Fruit fly (Drosophila melanogaster): ENCODE measurements around the gene CG5500.

CG5500 gene

dm6 chr3R:26886283-26886689 is 9.9 kb downstream of the CG5500 start (continued):
- peak; percentile 79 for TF ChIP-seq achi (GFP tag; optimal IDR thresholded peaks at IDR 0.05)
- TF ChIP-seq OdsH (GFP tag; optimal IDR thresholded peaks at IDR 0.05): peak; percentile 74
- TF ChIP-seq CG9139 (GFP tag; optimal IDR thresholded peaks at IDR 0.05): peak; percentile 68
- TF ChIP-seq CG3919 (GFP tag; optimal IDR thresholded peaks at IDR 0.05): peak; percentile 65
- TF ChIP-seq CG10669 (GFP tag; optimal IDR thresholded peaks at IDR 0.05): peak; percentile 75
- TF ChIP-seq CG6276 (GFP tag; optimal IDR thresholded peaks at IDR 0.05): peak; percentile 69
- peak; percentile 50 for TF ChIP-seq Sox102F (GFP tag; optimal IDR thresholded peaks at IDR 0.05)
- TF ChIP-seq Gug (GFP tag; IDR thresholded peaks at IDR 0.05): peak; percentile 67
- peak; percentile 76 for TF ChIP-seq CG3032 (tag; optimal IDR thresholded peaks at IDR 0.05)
- TF ChIP-seq CG8632 (GFP tag; optimal IDR thresholded peaks at IDR 0.05): peak; percentile 59
- TF ChIP-seq lz (GFP tag; optimal IDR thresholded peaks at IDR 0.05): peak; percentile 42
- TF ChIP-seq dac (GFP tag; optimal IDR thresholded peaks at IDR 0.05): peak; percentile 36
- peak; percentile 27 for TF ChIP-seq topi (GFP tag; optimal IDR thresholded peaks at IDR 0.05)
- peak; percentile 44 for TF ChIP-seq CG7368 (GFP tag; optimal IDR thresholded peaks at IDR 0.05)
- TF ChIP-seq pdm3 (GFP tag; optimal IDR thresholded peaks at IDR 0.05): peak; percentile 56
- peak; percentile 87 for TF ChIP-seq CG15336 (GFP tag; IDR thresholded peaks at IDR 0.05)
- peak; percentile 34 for TF ChIP-seq CG6854 (GFP tag; optimal IDR thresholded peaks at IDR 0.05)
- peak; percentile 87 for TF ChIP-seq Ets96B (tag; optimal IDR thresholded peaks at IDR 0.05)
- peak; percentile 68 for TF ChIP-seq Sox14 (GFP tag; optimal IDR thresholded peaks at IDR 0.05)
- peak; percentile 84 for TF ChIP-seq CG10631 (GFP tag; optimal IDR thresholded peaks at IDR 0.05)
- TF ChIP-seq Hr38 (GFP tag; optimal IDR thresholded peaks at IDR 0.05): no peak
- peak; percentile 71 to 76 for TF ChIP-seq ss (GFP tag; optimal IDR thresholded peaks at IDR 0.05)
- TF ChIP-seq Lpt (GFP tag; optimal IDR thresholded peaks at IDR 0.05): peak; percentile 76
- TF ChIP-seq Hr39 (GFP tag; optimal IDR thresholded peaks at IDR 0.05): peak; percentile 23

- TF ChIP-seq acj6 (GFP tag; optimal IDR thresholded peaks at IDR 0.05) (no peak), Eip78C (GFP tag) (peak; percentile 31)
Observed at dm6 chr3R:26887155-26887554, 10.7 kb downstream of the CG5500 start.

- TF ChIP-seq Gug (GFP tag; IDR thresholded peaks at IDR 0.05): no peak
- no peak for TF ChIP-seq CG11762 (GFP tag; optimal IDR thresholded peaks at IDR 0.05; ENCODE audit: insufficient read depth)
- no peak for TF ChIP-seq Hr38 (GFP tag; optimal IDR thresholded peaks at IDR 0.05)
- TF ChIP-seq CG6854 (GFP tag; optimal IDR thresholded peaks at IDR 0.05): no peak
- TF ChIP-seq Hr39 (GFP tag; optimal IDR thresholded peaks at IDR 0.05): peak; percentile 54
- peak; percentile 5 for TF ChIP-seq acj6 (GFP tag; optimal IDR thresholded peaks at IDR 0.05)
- peak; percentile 88 for TF ChIP-seq svp (GFP tag)
- TF ChIP-seq net (GFP tag; optimal IDR thresholded peaks at IDR 0.05): no peak
- no peak; the same call in 2 of the 3 replicates for TF ChIP-seq CG6163 (GFP tag; IDR thresholded peaks at IDR 0.05)
- no peak for TF ChIP-seq Sox15 (GFP tag; optimal IDR thresholded peaks at IDR 0.05)
- TF ChIP-seq CG10631 (GFP tag; optimal IDR thresholded peaks at IDR 0.05): no peak
- peak; percentile 29 for TF ChIP-seq Ets21C (GFP tag; optimal IDR thresholded peaks at IDR 0.05)
- TF ChIP-seq CG3032 (tag; optimal IDR thresholded peaks at IDR 0.05): no peak
- peak; percentile 62 for TF ChIP-seq topi (GFP tag; optimal IDR thresholded peaks at IDR 0.05)
- TF ChIP-seq spab (GFP tag; optimal IDR thresholded peaks at IDR 0.05): no peak
- no peak for TF ChIP-seq CG6808 (GFP tag; optimal IDR thresholded peaks at IDR 0.05)
- peak; percentile 0 for TF ChIP-seq CG34406 (GFP tag; optimal IDR thresholded peaks at IDR 0.05)
- TF ChIP-seq ss (GFP tag; optimal IDR thresholded peaks at IDR 0.05): no peak
- TF ChIP-seq CG7368 (GFP tag; optimal IDR thresholded peaks at IDR 0.05): no peak
- peak; percentile 86 for TF ChIP-seq Eip78C (GFP tag)
- TF ChIP-seq esn (GFP tag; optimal IDR thresholded peaks at IDR 0.05): peak; percentile 66
- TF ChIP-seq cyc (GFP tag; optimal IDR thresholded peaks at IDR 0.05): no peak
- TF ChIP-seq Met (GFP tag; optimal IDR thresholded peaks at IDR 0.05): peak; percentile 62
- TF ChIP-seq OdsH (GFP tag; optimal IDR thresholded peaks at IDR 0.05): no peak
- TF ChIP-seq Eip75B (GFP tag; optimal IDR thresholded peaks at IDR 0.05): no peak
- TF ChIP-seq CG8319 (GFP tag; optimal IDR thresholded peaks at IDR 0.05): no peak
- no peak for TF ChIP-seq CG3919 (GFP tag; optimal IDR thresholded peaks at IDR 0.05)
- TF ChIP-seq CG6276 (GFP tag; optimal IDR thresholded peaks at IDR 0.05): no peak
- TF ChIP-seq CG16779 (tag; optimal IDR thresholded peaks at IDR 0.05): no peak
- TF ChIP-seq salr (GFP tag; optimal IDR thresholded peaks at IDR 0.05): no peak
- no peak for TF ChIP-seq CG9139 (GFP tag; optimal IDR thresholded peaks at IDR 0.05)
- no peak for TF ChIP-seq dsx (GFP tag; optimal IDR thresholded peaks at IDR 0.05; ENCODE audit: poor library complexity, severe bottlenecking)
- TF ChIP-seq fd85E (GFP tag; optimal IDR thresholded peaks at IDR 0.05): no peak
- TF ChIP-seq Eip93F (GFP tag; optimal IDR thresholded peaks at IDR 0.05): no peak
- no peak for TF ChIP-seq CG4318 (GFP tag; optimal IDR thresholded peaks at IDR 0.05)
Observed at dm6 chr3R:26888086-26888724, 11.8 kb downstream of the CG5500 start.
